Worm (Caenorhabditis elegans): ENCODE results near the gene uaf-1.

The uaf-1 gene

DNA sequence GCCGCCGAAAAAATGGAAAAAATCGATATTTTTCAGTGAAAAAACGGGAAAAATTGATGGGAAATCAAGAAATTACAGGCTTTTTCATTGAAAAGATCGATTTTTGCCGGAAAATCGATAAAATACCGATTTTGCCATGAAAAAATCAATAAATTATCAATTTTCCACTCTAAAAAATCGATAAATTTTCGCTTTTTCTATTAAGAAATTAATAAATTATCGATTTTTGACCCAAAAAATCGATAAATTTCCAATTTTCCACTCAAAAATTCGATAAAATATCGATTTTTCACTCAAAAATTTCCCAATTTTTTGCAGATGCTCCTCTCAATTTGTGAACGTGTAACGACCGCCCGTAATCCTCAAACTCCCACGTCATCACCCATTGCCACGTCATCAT lies 18.0 kb upstream of the uaf-1 start:
- TF ChIP-seq ceh-43 (GFP tag; optimal IDR thresholded peaks at IDR 0.05) (no peak), lin-32 (GFP tag; optimal IDR thresholded peaks at IDR 0.05) (no peak), ceh-39 (tag; optimal IDR thresholded peaks at IDR 0.05) (no peak), M03D4.4 (tag; optimal IDR thresholded peaks at IDR 0.05) (no peak), mab-5 (tag; optimal IDR thresholded peaks at IDR 0.05) (no peak), unc-62 (GFP tag; optimal IDR thresholded peaks at IDR 0.05) (no peak), elt-3 (tag; optimal IDR thresholded peaks at IDR 0.05) (no peak), ces-1 (GFP tag; optimal IDR thresholded peaks at IDR 0.05) (no peak)

DNA sequence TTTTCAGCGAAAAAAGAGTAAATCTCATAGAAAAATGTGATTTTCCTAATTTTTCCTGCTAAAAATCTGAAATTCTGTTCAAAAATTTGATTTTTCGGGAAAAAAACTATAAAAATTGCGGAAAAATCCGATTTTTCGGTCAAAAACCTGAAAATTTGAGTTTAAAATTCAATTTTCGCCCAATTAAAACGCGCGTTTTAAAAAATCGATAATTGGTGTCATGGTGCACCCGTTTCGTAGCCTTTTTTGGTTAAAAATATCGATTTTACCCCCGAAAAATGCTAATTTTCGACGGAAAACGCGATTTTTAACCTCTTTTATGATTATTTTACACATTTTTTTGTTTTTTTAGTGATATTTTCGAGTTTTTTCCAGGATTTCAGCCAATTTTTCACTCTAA lies 8.6 kb upstream of the uaf-1 start:
- TF ChIP-seq ceh-39 (tag; optimal IDR thresholded peaks at IDR 0.05) (peak; percentile 19), ces-1 (GFP tag; optimal IDR thresholded peaks at IDR 0.05) (peak; percentile 52), elt-1 (tag; optimal IDR thresholded peaks at IDR 0.05; ENCODE audit: borderline replicate concordance, insufficient read depth) (no peak)

DNA sequence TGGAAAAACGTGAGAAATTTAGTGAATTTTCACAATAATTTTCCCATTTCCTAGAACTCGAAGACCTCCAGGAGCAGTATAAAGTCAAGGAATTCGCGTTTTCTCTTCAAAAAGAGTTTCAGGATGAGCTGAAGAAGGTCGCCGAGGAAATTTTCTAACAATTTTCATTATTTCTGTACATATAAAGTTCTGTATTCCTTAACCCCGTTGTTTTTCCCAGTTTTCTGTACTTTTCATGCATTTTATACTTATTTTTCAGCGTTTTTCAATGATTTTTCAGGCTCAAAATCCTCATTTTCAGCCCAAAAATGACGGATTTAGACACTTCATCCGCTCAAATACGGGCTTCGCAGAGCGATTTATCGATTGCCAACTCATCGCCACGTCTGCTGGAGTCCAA lies 4.7 kb upstream of the uaf-1 start, which contains the start of gene par-2:
par-2 (plus strand) TSS at position 301 of the 400 bp plus-strand sequence.
- TF ChIP-seq hlh-1 (tag; optimal IDR thresholded peaks at IDR 0.05) (no peak), ceh-43 (GFP tag; optimal IDR thresholded peaks at IDR 0.05) (no peak), nhr-28 (tag; optimal IDR thresholded peaks at IDR 0.05) (no peak), unc-120 (tag; optimal IDR thresholded peaks at IDR 0.05; ENCODE audit: poor library complexity, severe bottlenecking) (no peak), tbx-8 (GFP tag; optimal IDR thresholded peaks at IDR 0.05) (no peak), snpc-4 (tag; optimal IDR thresholded peaks at IDR 0.05) (no peak), ceh-39 (tag; optimal IDR thresholded peaks at IDR 0.05) (no peak), blmp-1 (tag; optimal IDR thresholded peaks at IDR 0.05) (no peak), nhr-76 (tag; optimal IDR thresholded peaks at IDR 0.05) (no peak), sptf-1 (tag; optimal IDR thresholded peaks at IDR 0.05) (no peak), lin-13 (tag; optimal IDR thresholded peaks at IDR 0.05) (no peak)

DNA sequence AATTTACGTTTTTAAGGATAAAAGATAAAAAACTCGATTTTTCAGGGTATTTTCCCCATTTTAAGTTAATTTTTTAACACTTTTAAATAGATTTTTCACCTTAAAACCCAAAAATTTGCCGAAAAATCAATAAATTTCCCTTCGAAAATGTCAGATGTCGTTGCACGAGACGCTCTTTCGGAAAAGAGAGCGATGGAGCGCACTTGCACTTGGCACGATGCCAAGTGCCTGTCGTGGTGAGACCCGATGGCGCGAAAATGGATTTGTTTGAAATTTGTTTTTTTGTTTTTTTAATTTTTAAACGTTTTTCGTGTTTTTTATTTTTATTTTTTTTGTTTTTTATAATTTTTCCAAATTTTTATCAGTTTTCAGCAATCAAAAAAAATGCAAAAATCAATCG lies 4.2 kb upstream of the uaf-1 start, which contains the start of the genes rab-18 and kbp-4:
rab-18 (minus strand) TSS at position 240 of the 400 bp plus-strand sequence.
kbp-4 (plus strand) TSS at position 366 of the 400 bp plus-strand sequence.
- TF ChIP-seq lsy-2 (tag; optimal IDR thresholded peaks at IDR 0.05) (peak; percentile 85), M03D4.4 (tag; optimal IDR thresholded peaks at IDR 0.05) (peak; percentile 1), unc-39 (tag; optimal IDR thresholded peaks at IDR 0.05) (no peak), unc-120 (tag; optimal IDR thresholded peaks at IDR 0.05; ENCODE audit: poor library complexity, severe bottlenecking) (peak; percentile 58), nhr-28 (tag; optimal IDR thresholded peaks at IDR 0.05) (no peak), unc-62 (GFP tag; optimal IDR thresholded peaks at IDR 0.05) (peak; percentile 15), nhr-2 (tag; optimal IDR thresholded peaks at IDR 0.05) (no peak), mls-2 (tag; optimal IDR thresholded peaks at IDR 0.05) (no peak), ham-2 (GFP tag; optimal IDR thresholded peaks at IDR 0.05) (no peak), mep-1 (tag; optimal IDR thresholded peaks at IDR 0.05) (peak; percentile 99), tbx-8 (GFP tag; optimal IDR thresholded peaks at IDR 0.05) (no peak), lin-32 (GFP tag; optimal IDR thresholded peaks at IDR 0.05) (no peak), flh-1 (GFP tag; optimal IDR thresholded peaks at IDR 0.05) (no peak), cnd-1 (tag; optimal IDR thresholded peaks at IDR 0.05) (peak; percentile 33), ztf-11 (tag; optimal IDR thresholded peaks at IDR 0.05) (no peak), blmp-1 (tag; optimal IDR thresholded peaks at IDR 0.05) (peak; percentile 14), pha-4 (tag; optimal IDR thresholded peaks at IDR 0.05) (peak; percentile 90), drap-1 (GFP tag; optimal IDR thresholded peaks at IDR 0.05) (peak; percentile 52), hlh-1 (tag; optimal IDR thresholded peaks at IDR 0.05) (peak; percentile 87), mab-5 (tag; optimal IDR thresholded peaks at IDR 0.05) (no peak), ceh-39 (tag; optimal IDR thresholded peaks at IDR 0.05) (peak; percentile 92), elt-3 (tag; optimal IDR thresholded peaks at IDR 0.05) (no peak), bed-3 (GFP tag; optimal IDR thresholded peaks at IDR 0.05) (no peak), snpc-4 (tag; optimal IDR thresholded peaks at IDR 0.05) (no peak), ces-1 (GFP tag; optimal IDR thresholded peaks at IDR 0.05) (peak; percentile 73), lin-13 (tag; optimal IDR thresholded peaks at IDR 0.05) (peak; percentile 94), zip-8 (tag; optimal IDR thresholded peaks at IDR 0.05) (no peak), sptf-1 (tag; optimal IDR thresholded peaks at IDR 0.05) (peak; percentile 50), ceh-43 (GFP tag; optimal IDR thresholded peaks at IDR 0.05) (no peak), sem-2 (GFP tag; optimal IDR thresholded peaks at IDR 0.05) (no peak), elt-1 (tag; optimal IDR thresholded peaks at IDR 0.05; ENCODE audit: borderline replicate concordance, insufficient read depth) (peak; percentile 5), nhr-76 (tag; optimal IDR thresholded peaks at IDR 0.05) (no peak), nhr-12 (tag; optimal IDR thresholded peaks at IDR 0.05) (no peak), nhr-237 (tag; optimal IDR thresholded peaks at IDR 0.05) (peak; percentile 94), ceh-83 (GFP tag; optimal IDR thresholded peaks at IDR 0.05) (no peak)

All from whole organism, mixed stage, embryonic.